Fruit fly (Drosophila melanogaster): ENCODE results near the gene CG31176.
A peak's percentile ranks its signal among the peaks of the same experiment; 100 is the strongest.

The CG31176 gene

DNA sequence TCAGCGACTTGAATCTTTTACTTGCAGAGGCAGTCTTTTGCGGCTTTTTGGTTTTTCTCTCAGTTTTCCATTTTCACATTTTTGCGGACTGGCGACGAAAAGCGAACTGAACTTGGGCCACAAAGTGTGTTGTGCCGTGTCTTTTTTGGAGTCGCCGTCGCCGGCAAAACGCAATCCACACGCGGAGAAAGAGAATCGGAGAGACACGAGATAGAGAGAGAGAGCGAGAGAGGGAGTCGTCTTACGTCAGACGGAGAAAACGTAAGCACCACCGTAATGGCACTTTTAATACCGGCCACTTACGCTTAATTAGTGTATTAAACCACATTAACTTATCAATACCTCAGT lies 86.9 kb downstream of the CG31176 start:
- TF ChIP-seq CG1620 (GFP tag; optimal IDR thresholded peaks at IDR 0.05) = no peak
- TF ChIP-seq kay (GFP tag; ENCODE audit: borderline replicate concordance) = no peak
- no peak for TF ChIP-seq CG33017 (tag; optimal IDR thresholded peaks at IDR 0.05)
- no peak for TF ChIP-seq CG7045 (GFP tag; optimal IDR thresholded peaks at IDR 0.05)
- TF ChIP-seq Clk (GFP tag; optimal IDR thresholded peaks at IDR 0.05) = no peak

DNA sequence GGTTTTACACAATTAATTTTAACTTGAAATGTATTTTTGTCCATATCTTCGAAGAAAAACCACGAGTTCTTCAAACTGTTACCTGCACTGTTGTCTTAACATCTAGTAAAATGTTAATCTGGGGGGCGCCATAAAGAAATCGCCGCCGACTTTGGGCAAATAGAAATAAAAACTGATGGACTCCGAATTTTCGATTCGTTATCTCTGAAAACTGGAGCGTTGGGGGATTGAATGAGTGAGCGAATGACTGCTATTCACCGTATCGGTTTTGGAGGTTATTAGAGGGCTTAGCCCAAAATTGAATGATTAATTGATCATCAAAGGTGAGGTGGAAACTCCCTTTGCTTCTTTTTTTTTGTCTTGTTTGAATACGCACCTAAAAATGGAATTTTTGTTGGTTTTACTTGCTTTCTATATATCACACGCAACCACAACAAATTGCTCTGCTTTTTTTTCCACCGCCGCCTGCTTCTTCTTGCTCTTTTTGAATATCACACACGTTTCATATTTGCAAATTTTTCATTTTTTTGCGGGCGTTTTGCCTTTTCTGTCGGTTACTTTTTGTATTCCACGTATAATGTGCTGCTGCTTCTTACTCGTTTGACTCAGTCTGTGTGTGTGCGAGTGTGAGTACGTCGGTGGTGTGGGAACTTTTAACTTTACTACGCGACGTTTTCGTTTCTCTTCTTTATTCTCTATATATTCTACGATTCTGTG lies 87.5 kb downstream of the CG31176 start:
- no peak for TF ChIP-seq ovo (GFP tag; optimal IDR thresholded peaks at IDR 0.05)
- no peak for TF ChIP-seq Hr96 (GFP tag; optimal IDR thresholded peaks at IDR 0.05)
- TF ChIP-seq CG11617 (GFP tag; optimal IDR thresholded peaks at IDR 0.05) = no peak
- TF ChIP-seq tj (GFP tag; optimal IDR thresholded peaks at IDR 0.05) = peak; percentile 86
- TF ChIP-seq CG7101 (tag; optimal IDR thresholded peaks at IDR 0.05) = no peak

DNA sequence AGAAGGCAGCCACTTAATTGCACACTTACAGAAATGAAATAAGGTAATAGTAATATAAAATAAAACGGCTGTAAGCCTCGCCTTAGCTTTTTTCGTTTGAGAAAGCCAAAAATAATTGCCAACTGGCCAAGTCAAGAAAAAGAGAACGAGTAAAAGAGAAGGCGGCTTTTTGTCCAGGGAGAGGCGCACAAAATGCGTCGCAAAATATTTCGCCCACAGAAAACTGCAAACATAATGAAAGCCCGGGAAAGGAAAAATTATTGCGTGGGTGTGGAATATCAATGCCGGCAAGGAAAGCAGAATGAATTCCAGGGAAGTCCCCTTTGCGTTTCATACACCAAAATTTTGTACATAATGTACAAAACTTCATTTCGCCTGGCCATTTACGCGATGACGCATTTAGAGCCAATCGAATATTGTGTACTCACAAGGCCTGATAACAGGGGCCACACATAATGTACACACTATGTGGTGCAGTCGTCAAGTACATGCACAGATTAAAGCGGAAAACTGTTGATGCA lies 88.4 kb downstream of the CG31176 start:
- TF ChIP-seq CG1620 (GFP tag; optimal IDR thresholded peaks at IDR 0.05) = no peak
- peak; percentile 69 for TF ChIP-seq kay (GFP tag; ENCODE audit: borderline replicate concordance)

DNA sequence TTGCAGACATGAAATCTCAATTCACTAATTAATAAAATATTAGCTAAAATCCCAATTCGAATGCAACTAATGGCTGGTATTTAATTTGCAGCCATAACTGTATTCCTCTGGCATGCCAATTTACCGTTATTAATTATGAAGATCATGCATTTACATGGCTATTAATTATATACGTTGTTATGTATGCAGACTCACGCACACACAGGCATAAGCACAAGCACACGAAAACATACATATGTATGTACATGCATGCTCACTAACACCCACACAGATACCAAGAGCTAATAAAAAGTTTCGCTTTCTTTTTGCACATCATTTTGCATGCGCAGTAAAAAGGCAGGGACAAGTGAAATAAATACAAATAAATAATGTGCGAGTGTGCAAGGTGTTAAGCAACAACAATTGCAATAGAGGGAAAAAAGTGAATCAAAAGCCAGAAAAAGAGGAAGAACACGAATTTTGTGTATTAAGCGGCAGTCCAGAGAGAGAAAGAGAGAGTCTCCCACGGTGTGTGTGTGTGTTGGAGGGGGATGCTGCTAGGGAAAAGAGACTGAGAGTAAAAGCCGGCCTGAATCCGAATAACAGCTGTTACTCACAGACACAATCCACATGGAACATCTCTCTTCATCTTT lies 89.1 kb downstream of the CG31176 start:
- TF ChIP-seq Hr96 (GFP tag; optimal IDR thresholded peaks at IDR 0.05) (no peak), cnc (optimal IDR thresholded peaks at IDR 0.05) (no peak), CG5204 (GFP tag; optimal IDR thresholded peaks at IDR 0.05) (no peak), toe (GFP tag; optimal IDR thresholded peaks at IDR 0.05) (no peak), Clk (GFP tag; optimal IDR thresholded peaks at IDR 0.05) (no peak), Crg-1 (GFP tag; optimal IDR thresholded peaks at IDR 0.05) (no peak), CG7101 (tag; optimal IDR thresholded peaks at IDR 0.05) (peak; percentile 19), CG11617 (GFP tag; optimal IDR thresholded peaks at IDR 0.05) (no peak), bab1 (GFP tag; optimal IDR thresholded peaks at IDR 0.05) (peak; percentile 22), tj (GFP tag; optimal IDR thresholded peaks at IDR 0.05) (peak; percentile 84), CG1620 (GFP tag; optimal IDR thresholded peaks at IDR 0.05) (no peak), CG33017 (tag; optimal IDR thresholded peaks at IDR 0.05) (peak; percentile 19), kay (GFP tag; ENCODE audit: borderline replicate concordance) (peak; percentile 94), pad (GFP tag; optimal IDR thresholded peaks at IDR 0.05) (peak; percentile 86), cic (GFP tag; optimal IDR thresholded peaks at IDR 0.05) (peak; percentile 68), ovo (GFP tag; optimal IDR thresholded peaks at IDR 0.05) (peak; percentile 46), CG7045 (GFP tag; optimal IDR thresholded peaks at IDR 0.05) (no peak), Mnt (GFP tag; optimal IDR thresholded peaks at IDR 0.05) (peak; percentile 46), CG12768 (GFP tag; optimal IDR thresholded peaks at IDR 0.05) (peak; percentile 48), CG14711 (tag; optimal IDR thresholded peaks at IDR 0.05) (peak; percentile 10)

DNA sequence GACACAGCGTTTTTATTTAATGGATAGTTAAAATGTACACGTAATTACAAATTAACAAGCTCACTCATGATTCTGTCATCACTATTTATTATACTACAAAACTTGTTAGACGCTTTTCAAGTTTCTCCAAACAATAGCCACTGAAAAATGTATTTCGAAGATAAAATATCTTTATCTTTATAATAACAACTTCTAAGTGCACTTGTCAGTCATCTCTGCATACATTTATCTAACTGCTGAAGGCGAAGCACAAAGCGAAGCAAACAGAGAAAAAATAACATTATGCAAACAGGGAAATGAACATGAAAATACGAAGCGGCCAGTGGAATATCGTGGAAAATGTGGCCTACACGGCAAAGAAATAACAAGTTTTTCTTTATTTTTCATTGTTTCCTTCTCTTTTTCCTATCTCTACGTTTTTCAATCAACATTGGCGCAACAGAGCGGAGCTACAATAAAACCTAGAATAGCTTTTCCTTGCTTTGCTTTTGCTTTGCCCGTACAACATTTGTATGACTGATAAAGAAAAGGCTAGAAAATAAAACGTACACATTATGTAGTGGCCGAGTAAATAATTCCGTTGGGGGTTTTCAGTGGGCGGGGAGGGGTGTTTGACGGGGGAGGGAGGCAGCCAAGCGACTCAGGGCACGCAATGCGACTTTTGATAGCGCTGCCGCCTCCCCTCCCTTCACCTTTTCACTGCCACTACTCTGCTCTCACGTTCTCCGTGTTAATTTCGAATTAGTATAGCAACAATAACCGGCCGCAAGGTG lies 89.9 kb downstream of the CG31176 start:
- TF ChIP-seq cic (GFP tag; optimal IDR thresholded peaks at IDR 0.05) = peak; percentile 63
- TF ChIP-seq ovo (GFP tag; optimal IDR thresholded peaks at IDR 0.05) = no peak
- TF ChIP-seq Hr96 (GFP tag; optimal IDR thresholded peaks at IDR 0.05) = no peak
- no peak for TF ChIP-seq CG33017 (tag; optimal IDR thresholded peaks at IDR 0.05)
- no peak for TF ChIP-seq Mnt (GFP tag; optimal IDR thresholded peaks at IDR 0.05)
- no peak for TF ChIP-seq CG11617 (GFP tag; optimal IDR thresholded peaks at IDR 0.05)
- TF ChIP-seq CG7045 (GFP tag; optimal IDR thresholded peaks at IDR 0.05) = peak; percentile 16
- no peak for TF ChIP-seq CG1620 (GFP tag; optimal IDR thresholded peaks at IDR 0.05)
- TF ChIP-seq CG7101 (tag; optimal IDR thresholded peaks at IDR 0.05) = no peak
- peak; percentile 29 for TF ChIP-seq CG12768 (GFP tag; optimal IDR thresholded peaks at IDR 0.05)
- no peak for TF ChIP-seq bab1 (GFP tag; optimal IDR thresholded peaks at IDR 0.05)
- peak; percentile 88 for TF ChIP-seq kay (GFP tag; ENCODE audit: borderline replicate concordance)
- TF ChIP-seq CG5204 (GFP tag; optimal IDR thresholded peaks at IDR 0.05) = no peak
- no peak for TF ChIP-seq toe (GFP tag; optimal IDR thresholded peaks at IDR 0.05)
- TF ChIP-seq Clk (GFP tag; optimal IDR thresholded peaks at IDR 0.05) = no peak
- TF ChIP-seq Crg-1 (GFP tag; optimal IDR thresholded peaks at IDR 0.05) = no peak
- peak; percentile 8 for TF ChIP-seq CG14711 (tag; optimal IDR thresholded peaks at IDR 0.05)
- no peak for TF ChIP-seq tj (GFP tag; optimal IDR thresholded peaks at IDR 0.05)
- TF ChIP-seq cnc (optimal IDR thresholded peaks at IDR 0.05) = no peak
- no peak for TF ChIP-seq pad (GFP tag; optimal IDR thresholded peaks at IDR 0.05)

DNA sequence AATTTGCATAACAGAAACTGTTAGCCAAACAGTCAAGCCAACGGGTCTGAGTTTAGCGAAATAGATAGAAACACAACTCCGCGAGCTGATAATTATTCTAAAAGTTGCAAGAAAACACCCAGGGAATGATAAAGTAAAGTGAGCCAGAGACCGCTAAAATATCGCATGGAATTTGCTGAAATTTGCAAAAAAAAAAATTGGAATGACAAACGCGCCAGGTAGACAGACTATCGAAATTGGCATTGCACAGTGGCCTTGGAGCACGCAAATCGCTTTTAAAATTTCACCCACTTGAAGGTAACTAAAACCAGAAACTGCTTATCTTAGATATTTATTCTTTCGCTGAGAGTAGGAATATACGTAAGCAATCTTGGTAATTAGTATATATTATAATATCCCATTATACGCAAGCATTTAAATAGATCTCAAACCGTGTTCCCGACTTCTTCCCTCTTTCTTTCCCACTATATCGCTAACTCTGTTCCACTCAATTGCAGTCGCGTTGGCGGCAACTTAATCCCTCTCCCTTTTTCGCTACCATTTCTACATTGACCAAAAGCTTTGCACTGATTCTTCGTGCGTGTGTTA lies 91.2 kb downstream of the CG31176 start:
- TF ChIP-seq CG7101 (tag; optimal IDR thresholded peaks at IDR 0.05) (no peak), tj (GFP tag; optimal IDR thresholded peaks at IDR 0.05) (peak; percentile 92)

Data from whole organism, adult.